Worm (Caenorhabditis elegans) whole organism, young adult: Measurements from ENCODE around the gene R11G10.4.

Source experiments
- B0019.2 ChIP-seq: fragments of 200-800 bp; sonication (Bioruptor generic); conservative IDR thresholded peaks from 2 replicates; pipeline ENCODE4 v1.3.6; 2022; ENCODE audit warnings: missing genetic modification reagents, missing genetic modification characterization, missing compliant biosample characterization
- B0336.3 ChIP-seq: fragments of 200-800 bp; sonication (Bioruptor generic); IDR thresholded peaks from 2 replicates; pipeline ENCODE4 v1.3.6; 2022; ENCODE audit warnings: missing genetic modification characterization, missing compliant biosample characterization
- C17E4.6 ChIP-seq: fragments of 200-800 bp; sonication (Bioruptor generic); IDR thresholded peaks from 2 replicates; pipeline ENCODE4 v1.3.6; 2022; ENCODE audit warnings: missing genetic modification reagents, missing genetic modification characterization, missing compliant biosample characterization
- F22D6.2 ChIP-seq: sonication (generic microtip); optimal IDR thresholded peaks from 2 replicates; lab custom pipeline; 2016; ENCODE audit warnings: mild to moderate bottlenecking, missing genetic modification characterization, missing compliant biosample characterization
- K12H6.12 ChIP-seq: fragments of 200-800 bp; sonication (Bioruptor generic); optimal IDR thresholded peaks from 2 replicates; lab custom pipeline; 2018; ENCODE audit warnings: mild to moderate bottlenecking, missing genetic modification characterization, missing compliant biosample characterization
- Y53F4B.3 ChIP-seq: fragments of 200-800 bp; sonication (Bioruptor generic); IDR thresholded peaks from 2 replicates; pipeline ENCODE4 v1.3.6; 2022; ENCODE audit warnings: missing genetic modification reagents, missing genetic modification characterization, missing compliant biosample characterization
- Y79H2A.3 ChIP-seq: fragments of 200-800 bp; sonication (Bioruptor generic); conservative IDR thresholded peaks from 2 replicates; pipeline ENCODE4 v1.3.6; 2022; ENCODE audit warnings: missing genetic modification reagents, missing genetic modification characterization, missing compliant biosample characterization
- aptf-3 ChIP-seq: fragments of 200-800 bp; sonication (Bioruptor generic); IDR thresholded peaks from 2 replicates; pipeline ENCODE4 v1.3.6; 2022; ENCODE audit warnings: missing genetic modification characterization, missing compliant biosample characterization
- attf-6 ChIP-seq: fragments of 200-800 bp; sonication (Bioruptor generic); IDR thresholded peaks from 2 replicates; pipeline ENCODE4 v1.3.6; 2022; ENCODE audit warnings: missing genetic modification reagents, missing genetic modification characterization, missing compliant biosample characterization
- bed-2 ChIP-seq: fragments of 200-800 bp; sonication (Bioruptor generic); IDR thresholded peaks from 2 replicates; pipeline ENCODE4 v1.3.6; 2022; ENCODE audit warnings: missing genetic modification reagents, missing genetic modification characterization, missing compliant biosample characterization
- cebp-1 ChIP-seq, 2 experiments: fragments of 200-800 bp in 1 of 2; sonication (Bioruptor generic) in 1 of 2; sonication (generic microtip) in 1 of 2; IDR thresholded peaks in 1 of 2; optimal IDR thresholded peaks in 1 of 2; 2 replicates each; pipeline versions ENCODE4 v1.3.6 to Lab custom; 2017 to 2022; ENCODE audit warnings: missing compliant biosample characterization in 2 of 2, missing genetic modification characterization in 2 of 2, mild to moderate bottlenecking in 1 of 2, missing genetic modification reagents in 1 of 2, moderate library complexity in 1 of 2
- cebp-2 ChIP-seq: fragments of 200-800 bp; sonication (Bioruptor generic); IDR thresholded peaks from 2 replicates; pipeline ENCODE4 v1.3.6; 2022; ENCODE audit warnings: missing genetic modification characterization, missing compliant biosample characterization
- ceh-100 ChIP-seq: fragments of 200-800 bp; sonication (Bioruptor generic); IDR thresholded peaks from 2 replicates; pipeline ENCODE4 v1.3.6; 2022; ENCODE audit warnings: missing genetic modification reagents, missing genetic modification characterization, missing compliant biosample characterization
- ceh-27 ChIP-seq: fragments of 200-800 bp; sonication (Bioruptor generic); optimal IDR thresholded peaks from 2 replicates; lab custom pipeline; 2018; ENCODE audit warnings: mild to moderate bottlenecking, missing genetic modification characterization, moderate library complexity, missing compliant biosample characterization
- ceh-91 ChIP-seq: fragments of 200-800 bp; sonication (Bioruptor generic); IDR thresholded peaks from 2 replicates; pipeline ENCODE4 v1.3.6; 2022; ENCODE audit warnings: missing genetic modification reagents, missing genetic modification characterization, missing compliant biosample characterization
- chd-7 ChIP-seq: sonication (generic microtip); optimal IDR thresholded peaks from 2 replicates; lab custom pipeline; 2016; ENCODE audit warnings: mild to moderate bottlenecking, missing genetic modification characterization, moderate library complexity, missing compliant biosample characterization
- die-1 ChIP-seq: sonication (generic microtip); optimal IDR thresholded peaks from 2 replicates; lab custom pipeline; 2016; ENCODE audit warnings: missing genotype, mild to moderate bottlenecking, missing genetic modification characterization, missing compliant biosample characterization
- egl-44 ChIP-seq: fragments of 200-800 bp; sonication (Bioruptor generic); IDR thresholded peaks from 2 replicates; pipeline ENCODE4 v1.3.6; 2022; ENCODE audit warnings: missing genetic modification reagents, missing genetic modification characterization, missing compliant biosample characterization
- egrh-3 ChIP-seq: fragments of 200-800 bp; sonication (Bioruptor generic); IDR thresholded peaks from 2 replicates; pipeline ENCODE4 v1.3.6; 2022; ENCODE audit warnings: missing genetic modification reagents, missing genetic modification characterization, missing compliant biosample characterization
- ets-4 ChIP-seq: fragments of 200-800 bp; sonication (Bioruptor generic); optimal IDR thresholded peaks from 2 replicates; lab custom pipeline; 2018; ENCODE audit warnings: mild to moderate bottlenecking, missing genetic modification characterization, missing compliant biosample characterization
- gei-17 ChIP-seq: fragments of 200-800 bp; sonication (Bioruptor generic); optimal IDR thresholded peaks from 2 replicates; lab custom pipeline; 2018; ENCODE audit warnings: mild to moderate bottlenecking, missing genetic modification characterization, missing compliant biosample characterization
- hmg-1.2 ChIP-seq: fragments of 200-800 bp; sonication (Bioruptor generic); IDR thresholded peaks from 2 replicates; pipeline ENCODE4 v1.3.6; 2022; ENCODE audit warnings: missing genetic modification reagents, missing genetic modification characterization, missing compliant biosample characterization
- hrde-1 ChIP-seq: sonication (generic microtip); optimal IDR thresholded peaks from 2 replicates; lab custom pipeline; 2016; ENCODE audit warnings: missing genetic modification characterization, mild to moderate bottlenecking, missing compliant biosample characterization, moderate library complexity, missing genotype, missing genetic modification reagents, borderline replicate concordance
- lin-35 ChIP-seq, 3 experiments: fragments of 150-350 bp in 2 of 3; sonication (generic microtip) in 1 of 3; optimal IDR thresholded peaks; 2 replicates each; lab custom pipeline; 2014 to 2018; ENCODE audit warnings: missing biosample characterization in 3 of 3, missing genetic modification characterization in 3 of 3, missing genetic modification reagents in 3 of 3
- lsl-1 ChIP-seq: fragments of 200-800 bp; sonication (Bioruptor generic); optimal IDR thresholded peaks from 2 replicates; lab custom pipeline; 2018; ENCODE audit warnings: mild to moderate bottlenecking, missing genetic modification characterization, moderate library complexity, missing compliant biosample characterization
- madf-6 ChIP-seq: fragments of 200-800 bp; sonication (Bioruptor generic); IDR thresholded peaks from 2 replicates; pipeline ENCODE4 v1.3.6; 2022; ENCODE audit warnings: missing genetic modification reagents, missing genetic modification characterization, missing compliant biosample characterization
- madf-8 ChIP-seq: fragments of 200-800 bp; sonication (Bioruptor generic); conservative IDR thresholded peaks from 2 replicates; pipeline ENCODE4 v1.3.6; 2022; ENCODE audit warnings: missing genetic modification reagents, missing genetic modification characterization, missing compliant biosample characterization
- mcd-1 ChIP-seq: fragments of 200-800 bp; sonication (Bioruptor generic); IDR thresholded peaks from 2 replicates; pipeline ENCODE4 v1.3.6; 2022; ENCODE audit warnings: missing genetic modification reagents, missing genetic modification characterization, missing compliant biosample characterization
- mel-28 ChIP-seq: sonication (generic microtip); optimal IDR thresholded peaks from 2 replicates; lab custom pipeline; 2016; ENCODE audit warnings: borderline replicate concordance, mild to moderate bottlenecking, missing genetic modification characterization, missing compliant biosample characterization
- mxl-1 ChIP-seq: sonication (generic microtip); optimal IDR thresholded peaks from 2 replicates; lab custom pipeline; 2016; ENCODE audit warnings: missing genetic modification characterization, missing compliant biosample characterization
- nhr-27 ChIP-seq: fragments of 200-800 bp; sonication (Bioruptor generic); optimal IDR thresholded peaks from 2 replicates; lab custom pipeline; 2018; ENCODE audit warnings: mild to moderate bottlenecking, missing genetic modification characterization, moderate library complexity, missing compliant biosample characterization
- nhr-80 ChIP-seq: sonication (generic microtip); optimal IDR thresholded peaks from 2 replicates; lab custom pipeline; 2016; ENCODE audit warnings: missing genetic modification characterization, missing compliant biosample characterization
- rec-8 ChIP-seq, 2 experiments: sonication (generic microtip); optimal IDR thresholded peaks; 2 replicates each; lab custom pipeline; 2016; ENCODE audit warnings: mild to moderate bottlenecking in 2 of 2, missing genetic modification characterization in 2 of 2, missing genetic modification reagents in 2 of 2, missing genotype in 2 of 2, missing biosample characterization in 1 of 2, missing compliant biosample characterization in 1 of 2, moderate library complexity in 1 of 2
- repo-1 ChIP-seq: sonication (generic microtip); optimal IDR thresholded peaks from 2 replicates; lab custom pipeline; 2017; ENCODE audit warnings: mild to moderate bottlenecking, missing genetic modification characterization, missing compliant biosample characterization
- sdz-38 ChIP-seq: sonication (generic microtip); optimal IDR thresholded peaks from 2 replicates; lab custom pipeline; 2016; ENCODE audit warnings: missing genotype, missing genetic modification characterization, missing compliant biosample characterization
- snpc-3.4 ChIP-seq: sonication (generic microtip); optimal IDR thresholded peaks from 2 replicates; lab custom pipeline; 2017; ENCODE audit warnings: missing genetic modification characterization, mild to moderate bottlenecking, missing compliant biosample characterization, antibody characterized with exemption, moderate library complexity, missing genotype, missing genetic modification reagents
- snpc-4 ChIP-seq, 5 experiments: fragments of 150-350 bp in 1 of 5; sonication (generic microtip) in 4 of 5; optimal IDR thresholded peaks; 2 replicates each; lab custom pipeline; 2014 to 2018; ENCODE audit warnings: missing genetic modification characterization in 5 of 5, missing biosample characterization in 3 of 5, antibody characterized with exemption in 2 of 5, mild to moderate bottlenecking in 2 of 5, missing compliant biosample characterization in 2 of 5, missing genotype in 2 of 5, moderate library complexity in 2 of 5, missing genetic modification reagents in 1 of 5
- unc-130 ChIP-seq: sonication (generic microtip); optimal IDR thresholded peaks from 2 replicates; lab custom pipeline; 2016; ENCODE audit warnings: missing genetic modification reagents, missing genetic modification characterization, missing compliant biosample characterization
- zfh-2 ChIP-seq: fragments of 200-800 bp; sonication (Bioruptor generic); conservative IDR thresholded peaks from 2 replicates; pipeline ENCODE4 v1.3.6; 2022; ENCODE audit warnings: missing genetic modification reagents, missing genetic modification characterization, missing compliant biosample characterization
- ztf-3 ChIP-seq: fragments of 200-800 bp; sonication (Bioruptor generic); optimal IDR thresholded peaks from 2 replicates; lab custom pipeline; 2018; ENCODE audit warnings: mild to moderate bottlenecking, missing genetic modification characterization, missing compliant biosample characterization

R11G10.4 gene

ce11 chrV:13468190-13468765 lies 38.1 kb upstream of the R11G10.4 start, which contains the start of the genes F25H9.6 and F25H9.7 (continued):
- peak; percentile 24; the same call in 1 of the 2 replicates for TF ChIP-seq C17E4.6
- TF ChIP-seq egrh-3 (GFP tag; lab: Robert Waterston, UW), result no peak; the same call in 1 of the 2 replicates
- peak; percentile 58 for TF ChIP-seq repo-1 (tag; lab: Kevin White, UChicago)
- peak; percentile 66 for TF ChIP-seq attf-6 (GFP tag; lab: Robert Waterston, UW)
- no peak for TF ChIP-seq aptf-3 (GFP tag; lab: Robert Waterston, UW)
- no peak for TF ChIP-seq mxl-1 (tag; lab: Kevin White, UChicago)
- peak; percentile 57; the same call in 1 of the 2 replicates for TF ChIP-seq B0336.3 (GFP tag; lab: Robert Waterston, UW)
- peak; percentile 51; the same call in 1 of the 2 replicates for TF ChIP-seq ceh-91
- peak; percentile 79 for TF ChIP-seq ceh-100 (GFP tag; lab: Robert Waterston, UW)
- TF ChIP-seq rec-8 (tag; optimal IDR thresholded peaks at IDR 0.05; lab: Kevin White, UChicago), result peak; percentile 31 to 92
- 0 out of 2 replicates have a peak, but pooled peaks have one; percentile 29 for TF ChIP-seq hmg-1.2 (GFP tag; lab: Robert Waterston, UW)
- peak; percentile 83 for TF ChIP-seq chd-7 (tag; lab: Kevin White, UChicago)
- peak; percentile 46 for TF ChIP-seq nhr-27 (tag; lab: Kevin White, UChicago)
- TF ChIP-seq cebp-2 (GFP tag; lab: Robert Waterston, UW), result no peak
- TF ChIP-seq nhr-80 (tag; lab: Kevin White, UChicago), result no peak
- TF ChIP-seq unc-130 (GFP tag; lab: Kevin White, UChicago), result peak; percentile 96
- TF ChIP-seq, all 124 proteins: peak for 73

ce11 chrV:13472062-13472461 lies 34.4 kb upstream of the R11G10.4 start:
- no peak for TF ChIP-seq snpc-3.4 (tag; lab: Kevin White, UChicago)
- TF ChIP-seq mcd-1 (GFP tag; lab: Robert Waterston, UW), result no peak
- TF ChIP-seq K12H6.12 (tag; lab: Kevin White, UChicago), result no peak
- no peak for TF ChIP-seq snpc-4 (GFP tag; optimal IDR thresholded peaks at IDR 0.05; lab: Kevin White, UChicago)
- no peak for TF ChIP-seq snpc-4 (tag; optimal IDR thresholded peaks at IDR 0.05; lab: Kevin White, UChicago)
- no peak for TF ChIP-seq cebp-1 (GFP tag; IDR thresholded peaks at IDR 0.05; lab: Robert Waterston, UW)
- TF ChIP-seq cebp-1 (tag; optimal IDR thresholded peaks at IDR 0.05; lab: Kevin White, UChicago), result no peak
- TF ChIP-seq nhr-27 (tag; lab: Kevin White, UChicago), result no peak
- no peak for TF ChIP-seq sdz-38
- TF ChIP-seq ets-4 (GFP tag; lab: Kevin White, UChicago), result no peak
- TF ChIP-seq B0336.3 (GFP tag; lab: Robert Waterston, UW), result no peak
- no peak for TF ChIP-seq B0019.2 (GFP tag; lab: Robert Waterston, UW)
- TF ChIP-seq lsl-1 (GFP tag; lab: Kevin White, UChicago), result no peak
- TF ChIP-seq, all 124 proteins: peak for 0

- TF ChIP-seq Y79H2A.3, result no peak
- TF ChIP-seq mel-28, result no peak
- TF ChIP-seq zfh-2 (GFP tag; lab: Robert Waterston, UW), result no peak
- TF ChIP-seq ztf-3 (GFP tag; lab: Kevin White, UChicago), result no peak
- no peak for TF ChIP-seq bed-2
- no peak for TF ChIP-seq gei-17
- no peak for TF ChIP-seq aptf-3 (GFP tag; lab: Robert Waterston, UW)
- no peak for TF ChIP-seq Y53F4B.3 (GFP tag; lab: Robert Waterston, UW)
- no peak for TF ChIP-seq ceh-91
- TF ChIP-seq egl-44, result no peak
- no peak for TF ChIP-seq madf-6 (GFP tag; lab: Robert Waterston, UW)
- no peak for TF ChIP-seq hrde-1
- TF ChIP-seq F22D6.2 (tag; lab: Kevin White, UChicago), result no peak
- no peak for TF ChIP-seq lin-35 (GFP tag; optimal IDR thresholded peaks at IDR 0.05; lab: Kevin White, UChicago)
- no peak for TF ChIP-seq ceh-27 (GFP tag; lab: Kevin White, UChicago)
- TF ChIP-seq B0019.2 (GFP tag; lab: Robert Waterston, UW), result no peak
- TF ChIP-seq die-1, result no peak
- TF ChIP-seq K12H6.12 (tag; lab: Kevin White, UChicago), result no peak
- TF ChIP-seq madf-8, result no peak
Measured at ce11 chrV:13473467-13473866, 33.0 kb upstream of the R11G10.4 start, which contains the start of gene T10G3.1. Gene T10G3.1 (minus strand): TSS chrV:13473679.
